Fruit fly (Drosophila melanogaster): ENCODE data around the gene Whamy.

Whamy gene

DNA sequence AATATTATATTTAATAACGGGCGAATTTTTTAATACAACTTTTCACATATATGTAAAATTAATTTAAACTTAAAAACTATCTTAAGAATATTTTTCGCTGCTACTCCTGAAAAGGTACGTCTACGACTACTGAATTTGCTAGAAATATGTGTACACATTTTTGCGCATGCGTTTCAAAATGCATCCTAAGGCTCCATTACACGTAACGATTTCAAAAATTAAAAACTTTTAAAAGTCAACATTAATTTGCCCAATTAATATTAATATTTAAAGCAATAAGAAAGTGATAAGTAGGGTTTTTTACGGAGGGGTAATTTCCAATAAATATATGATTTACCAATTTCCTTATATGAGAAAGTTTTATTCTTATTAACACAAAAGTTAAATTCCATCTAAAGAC is 43.4 kb downstream of the Whamy start, which contains the start of gene FoxP:
FoxP (minus strand) TSS at position 89 of the 400 bp plus-strand sequence.
- TF ChIP-seq CG18764 (GFP tag; optimal IDR thresholded peaks at IDR 0.05) (peak; percentile 61), CG1529 (GFP tag; optimal IDR thresholded peaks at IDR 0.05) (no peak), CG13424 (tag; optimal IDR thresholded peaks at IDR 0.05) (peak; percentile 47), CG11093 (GFP tag; IDR thresholded peaks at IDR 0.05) (no peak), CG7271 (tag; optimal IDR thresholded peaks at IDR 0.05) (no peak), CG30020 (tag; optimal IDR thresholded peaks at IDR 0.05) (peak; percentile 62), Hr39 (optimal IDR thresholded peaks at IDR 0.05) (no peak), B-H2 (GFP tag; optimal IDR thresholded peaks at IDR 0.05) (no peak), bab2 (GFP tag; optimal IDR thresholded peaks at IDR 0.05) (no peak), phol (tag; optimal IDR thresholded peaks at IDR 0.05) (peak; percentile 24), PHDP (tag; optimal IDR thresholded peaks at IDR 0.05) (peak; percentile 19), D19A (tag; optimal IDR thresholded peaks at IDR 0.05) (no peak), CG1647 (GFP tag; optimal IDR thresholded peaks at IDR 0.05) (no peak), tin (GFP tag; optimal IDR thresholded peaks at IDR 0.05) (no peak), tup (GFP tag; optimal IDR thresholded peaks at IDR 0.05) (no peak), CG10979 (tag; optimal IDR thresholded peaks at IDR 0.05) (peak; percentile 24), fu2 (GFP tag; optimal IDR thresholded peaks at IDR 0.05) (no peak), Fer2 (tag; optimal IDR thresholded peaks at IDR 0.05) (no peak), CG4820 (GFP tag; optimal IDR thresholded peaks at IDR 0.05) (no peak), CG1602 (GFP tag; optimal IDR thresholded peaks at IDR 0.05) (no peak), ewg (GFP tag; optimal IDR thresholded peaks at IDR 0.05) (peak; percentile 88), CG14710 (tag; optimal IDR thresholded peaks at IDR 0.05) (peak; percentile 25), pfk (GFP tag; optimal IDR thresholded peaks at IDR 0.05) (no peak), lbe (GFP tag; optimal IDR thresholded peaks at IDR 0.05) (no peak), CG8765 (GFP tag; IDR thresholded peaks at IDR 0.05) (no peak), Ets97D (GFP tag; optimal IDR thresholded peaks at IDR 0.05) (no peak), bowl (GFP tag; IDR thresholded peaks at IDR 0.05) (no peak), sens-2 (GFP tag; IDR thresholded peaks at IDR 0.05) (no peak), CG42726 (GFP tag; IDR thresholded peaks at IDR 0.05; ENCODE audit: partially characterized antibody) (no peak), gem (tag; optimal IDR thresholded peaks at IDR 0.05) (peak; percentile 46)

DNA sequence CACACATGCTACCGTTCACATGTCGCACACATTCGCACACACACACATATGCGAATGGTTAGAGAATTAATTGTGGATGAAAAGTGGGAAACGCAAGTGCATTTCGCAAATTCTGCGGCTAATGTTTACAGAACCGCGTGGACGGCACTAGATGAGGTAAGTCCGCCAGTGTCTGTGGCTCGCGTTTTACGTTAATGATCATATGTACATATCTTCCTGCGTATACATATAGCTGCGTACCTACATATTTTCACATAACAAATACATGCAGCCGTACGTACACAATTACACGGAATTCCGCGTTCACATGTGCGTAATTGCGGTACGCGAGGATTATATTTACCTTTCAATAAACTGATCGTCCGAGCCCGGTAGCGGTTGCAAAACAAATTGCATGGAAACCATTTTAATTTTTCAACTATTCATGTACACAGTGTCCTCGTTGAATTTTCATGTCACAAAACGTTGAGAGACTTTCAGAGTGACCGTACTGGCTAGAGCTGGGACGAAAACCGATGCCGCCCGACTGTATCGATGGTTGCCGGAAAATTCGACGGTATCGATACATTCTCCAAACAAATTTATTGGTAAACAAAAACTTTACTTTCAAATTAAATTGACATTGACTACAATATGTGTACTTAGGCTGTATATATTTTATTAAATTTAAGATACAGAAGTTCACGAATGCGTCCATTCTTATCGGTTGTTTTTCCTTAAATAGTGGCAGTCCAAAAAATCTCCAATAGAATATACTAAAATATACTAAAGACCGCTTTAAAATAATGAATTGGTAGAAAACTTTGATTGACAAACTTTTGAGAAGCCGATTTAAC is 48.9 kb downstream of the Whamy start, which contains the start of gene hyd:
hyd (minus strand) TSS at position 495 of the 836 bp plus-strand sequence.
- peak; percentile 35; the same call in 2 of the 3 replicates for TF ChIP-seq mld (GFP tag; IDR thresholded peaks at IDR 0.05; ENCODE audit: partially characterized antibody)
- TF ChIP-seq unc-4 (GFP tag; IDR thresholded peaks at IDR 0.05; ENCODE audit: partially characterized antibody) = peak; percentile 81
- no peak for TF ChIP-seq CG11696 (GFP tag; IDR thresholded peaks at IDR 0.05)
- TF ChIP-seq nerfin-2 (GFP tag; IDR thresholded peaks at IDR 0.05; ENCODE audit: partially characterized antibody) = peak; percentile 61; the same call in 1 of the 2 replicates
- no peak for TF ChIP-seq Lpt (GFP tag; optimal IDR thresholded peaks at IDR 0.05)
- TF ChIP-seq p53 (GFP tag; optimal IDR thresholded peaks at IDR 0.05) = no peak
- TF ChIP-seq CG7357 (GFP tag; IDR thresholded peaks at IDR 0.05) = no peak
- no peak for TF ChIP-seq zf30C (GFP tag; optimal IDR thresholded peaks at IDR 0.05)
- peak; percentile 98 for TF ChIP-seq cg (GFP tag; optimal IDR thresholded peaks at IDR 0.05)
- TF ChIP-seq D19B (GFP tag; optimal IDR thresholded peaks at IDR 0.05) = no peak
- no peak for TF ChIP-seq CG32532 (GFP tag; IDR thresholded peaks at IDR 0.05)
- TF ChIP-seq Dad (GFP tag; optimal IDR thresholded peaks at IDR 0.05) = no peak
- no peak for TF ChIP-seq Rfx (GFP tag; IDR thresholded peaks at IDR 0.05)
- TF ChIP-seq CG10654 (GFP tag; optimal IDR thresholded peaks at IDR 0.05) = no peak
- TF ChIP-seq esg (GFP tag; conservative IDR thresholded peaks at IDR 0.05) = no peak
- no peak for TF ChIP-seq CG6654 (GFP tag; optimal IDR thresholded peaks at IDR 0.05)
- no peak for TF ChIP-seq onecut (GFP tag; IDR thresholded peaks at IDR 0.05)
- peak; percentile 34 for TF ChIP-seq CTCF (GFP tag; optimal IDR thresholded peaks at IDR 0.05)
- no peak for TF ChIP-seq pan (optimal IDR thresholded peaks at IDR 0.05)
- no peak for TF ChIP-seq pan (GFP tag; optimal IDR thresholded peaks at IDR 0.05 in 1 of 2, IDR thresholded peaks at IDR 0.05 in 1 of 2)
- TF ChIP-seq Abd-B (GFP tag; optimal IDR thresholded peaks at IDR 0.05) = no peak
- TF ChIP-seq bowl (GFP tag; IDR thresholded peaks at IDR 0.05) = no peak
- TF ChIP-seq CG6813 (GFP tag; optimal IDR thresholded peaks at IDR 0.05) = no peak

Data from whole organism, embryonic.